Fruit fly (Drosophila melanogaster) whole organism, embryonic: Measurements from ENCODE around the gene FipoQ.

Source experiments
- CG11696 ChIP-seq: fragments of 200-800 bp; sonication (Bioruptor generic); IDR thresholded peaks from 2 replicates; pipeline ENCODE4 v1.3.6; 2022; ENCODE audit warnings: missing biosample characterization, missing genetic modification characterization
- CG13296 ChIP-seq: fragments of 200-800 bp; sonication (Bioruptor generic); optimal IDR thresholded peaks from 3 replicates; lab custom pipeline; 2018; ENCODE audit warnings: missing biosample characterization, mild to moderate bottlenecking, missing genetic modification characterization
- CG14667 ChIP-seq: fragments of 200-800 bp; sonication (Bioruptor generic); IDR thresholded peaks from 2 replicates; pipeline ENCODE4 v1.3.6; 2022; ENCODE audit warnings: missing biosample characterization, missing genetic modification characterization
- CG15514 ChIP-seq: fragments of 200-800 bp; sonication (Bioruptor generic); optimal IDR thresholded peaks from 3 replicates; lab custom pipeline; 2017; ENCODE audit warnings: missing biosample characterization, missing genetic modification characterization, mild to moderate bottlenecking, moderate library complexity, missing genetic modification reagents
- CG16813 ChIP-seq: fragments of 200-800 bp; sonication (Bioruptor generic); IDR thresholded peaks from 3 replicates; pipeline ENCODE4 v1.3.6; 2022; ENCODE audit warnings: missing biosample characterization, missing genetic modification characterization; ENCODE audit not compliant: partially characterized antibody
- CG2875 ChIP-seq: fragments of 200-800 bp; sonication (Bioruptor generic); optimal IDR thresholded peaks from 2 replicates; lab custom pipeline; 2017; ENCODE audit warnings: missing biosample characterization, mild to moderate bottlenecking, missing genetic modification characterization, missing genetic modification reagents
- CG43689 ChIP-seq: fragments of 200-800 bp; sonication (Bioruptor generic); IDR thresholded peaks from 2 replicates; pipeline ENCODE4 v1.3.6; 2022; ENCODE audit warnings: missing biosample characterization, missing genetic modification characterization
- Lpt ChIP-seq: fragments of >200 bp; optimal IDR thresholded peaks from 2 replicates; lab custom pipeline; 2018; ENCODE audit warnings: missing biosample characterization, missing genetic modification characterization
- danr ChIP-seq: fragments of 200-800 bp; sonication (Bioruptor generic); IDR thresholded peaks from 2 replicates; pipeline ENCODE4 v1.3.6; 2022; ENCODE audit warnings: missing biosample characterization, missing genetic modification characterization
- exex ChIP-seq: fragments of 200-800 bp; sonication (Bioruptor generic); optimal IDR thresholded peaks from 4 replicates; lab custom pipeline; 2018; ENCODE audit warnings: missing biosample characterization, mild to moderate bottlenecking, missing genetic modification characterization, moderate library complexity
- gfzf ChIP-seq: fragments of 200-800 bp; sonication (Bioruptor generic); optimal IDR thresholded peaks from 2 replicates; lab custom pipeline; 2016; ENCODE audit warnings: missing biosample characterization, mild to moderate bottlenecking, missing genetic modification characterization, moderate library complexity
- klu ChIP-seq: fragments of 200-800 bp; sonication (Bioruptor generic); IDR thresholded peaks from 2 replicates; pipeline ENCODE4 v1.3.6; 2022; ENCODE audit warnings: missing biosample characterization, missing genetic modification characterization
- nerfin-1 ChIP-seq: fragments of 200-800 bp; sonication (Bioruptor generic); optimal IDR thresholded peaks from 3 replicates; lab custom pipeline; 2019; ENCODE audit warnings: missing biosample characterization, mild to moderate bottlenecking, missing genetic modification characterization, moderate library complexity
- stwl ChIP-seq: fragments of 200-800 bp; sonication (Bioruptor generic); optimal IDR thresholded peaks from 3 replicates; lab custom pipeline; 2018; ENCODE audit warnings: missing biosample characterization, mild to moderate bottlenecking, missing genetic modification characterization, moderate library complexity

DNA sequence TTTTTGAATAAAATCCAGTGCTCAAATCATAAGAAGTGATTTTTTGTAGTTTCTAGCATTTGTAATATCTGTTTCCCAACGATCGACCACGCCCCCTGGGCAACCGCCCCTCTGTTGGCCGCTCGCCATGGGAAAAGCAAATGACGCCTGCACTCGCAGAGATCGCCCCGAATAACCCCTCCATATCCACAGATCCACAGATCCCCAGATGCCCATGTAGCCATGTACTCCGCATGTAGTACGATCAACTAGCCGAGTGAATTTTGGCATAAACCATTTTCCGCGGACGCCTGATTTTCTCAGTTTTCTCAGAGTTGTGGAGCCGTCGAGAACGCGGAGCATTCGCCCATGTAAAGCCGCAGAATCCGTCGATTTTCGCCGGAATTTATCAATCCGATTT lies at the start of gene FipoQ:
- TF ChIP-seq CG13296 = no peak
- TF ChIP-seq CG43689 (GFP tag; lab: Robert Waterston, UW) = no peak
- TF ChIP-seq CG11696 (GFP tag; lab: Robert Waterston, UW) = no peak
- no peak for TF ChIP-seq Lpt (GFP tag; lab: Kevin White, UChicago)
- no peak for TF ChIP-seq CG15514 (GFP tag; lab: Kevin White, UChicago)
- TF ChIP-seq stwl (tag; lab: Kevin White, UChicago) = no peak
- TF ChIP-seq CG14667 (GFP tag; lab: Robert Waterston, UW) = no peak
- TF ChIP-seq klu (GFP tag; lab: Robert Waterston, UW) = no peak
- TF ChIP-seq CG2875 (GFP tag; lab: Kevin White, UChicago) = no peak
- TF ChIP-seq gfzf (GFP tag; lab: Kevin White, UChicago) = no peak
- TF ChIP-seq exex = no peak
- no peak for TF ChIP-seq nerfin-1
- TF ChIP-seq CG16813 (GFP tag; lab: Robert Waterston, UW) = no peak
- TF ChIP-seq danr (GFP tag; lab: Robert Waterston, UW) = no peak
